Fruit fly (Drosophila melanogaster) whole organism, embryonic: Measurements from ENCODE around the gene ArfGAP1.
A peak's percentile ranks its signal among the peaks of the same experiment; 100 is the strongest.

ENCODE experiments used
- CG10654 ChIP-seq: fragments of 200-800 bp; sonication (Bioruptor generic); optimal IDR thresholded peaks from 2 replicates; lab custom pipeline; 2016; ENCODE audit warnings: missing biosample characterization, missing genetic modification characterization
- CG11723 ChIP-seq: fragments of 200-800 bp; sonication (Bioruptor generic); optimal IDR thresholded peaks from 2 replicates; lab custom pipeline; 2017; ENCODE audit warnings: missing biosample characterization, mild to moderate bottlenecking, missing genetic modification characterization
- CG12769 ChIP-seq: fragments of 200-800 bp; sonication (Bioruptor generic); optimal IDR thresholded peaks from 2 replicates; lab custom pipeline; 2019; ENCODE audit warnings: missing biosample characterization, mild to moderate bottlenecking, missing genetic modification characterization, moderate library complexity
- CG13123 ChIP-seq: fragments of 200-800 bp; sonication (Bioruptor generic); optimal IDR thresholded peaks from 2 replicates; lab custom pipeline; 2016; ENCODE audit warnings: missing biosample characterization, missing genetic modification characterization
- CG13424 ChIP-seq: fragments of 200-800 bp; sonication (Bioruptor generic); optimal IDR thresholded peaks from 2 replicates; lab custom pipeline; 2019; ENCODE audit warnings: missing biosample characterization, mild to moderate bottlenecking, missing genetic modification characterization, moderate library complexity
- CG13894 ChIP-seq: fragments of 200-800 bp; sonication (Bioruptor generic); optimal IDR thresholded peaks from 3 replicates; lab custom pipeline; 2018; ENCODE audit warnings: missing biosample characterization, mild to moderate bottlenecking, missing genetic modification characterization, moderate library complexity
- CG14667 ChIP-seq: fragments of 200-800 bp; sonication (Bioruptor generic); IDR thresholded peaks from 2 replicates; pipeline ENCODE4 v1.3.6; 2022; ENCODE audit warnings: missing biosample characterization, missing genetic modification characterization
- CG16779 ChIP-seq: fragments of 200-800 bp; sonication (Bioruptor generic); IDR thresholded peaks from 2 replicates; pipeline ENCODE4 v1.3.6; 2022; ENCODE audit warnings: missing biosample characterization, missing genetic modification characterization
- CG16813 ChIP-seq: fragments of 200-800 bp; sonication (Bioruptor generic); IDR thresholded peaks from 3 replicates; pipeline ENCODE4 v1.3.6; 2022; ENCODE audit warnings: missing biosample characterization, missing genetic modification characterization; ENCODE audit not compliant: partially characterized antibody
- CG17361 ChIP-seq: fragments of 200-800 bp; sonication (Bioruptor generic); IDR thresholded peaks from 3 replicates; pipeline ENCODE4 v1.3.6; 2022; ENCODE audit warnings: missing biosample characterization, missing genetic modification characterization
- CG18619 ChIP-seq: fragments of 200-800 bp; sonication (Bioruptor generic); optimal IDR thresholded peaks from 3 replicates; lab custom pipeline; 2017; ENCODE audit warnings: missing biosample characterization, mild to moderate bottlenecking, missing genetic modification characterization
- CG2875 ChIP-seq: fragments of 200-800 bp; sonication (Bioruptor generic); optimal IDR thresholded peaks from 2 replicates; lab custom pipeline; 2017; ENCODE audit warnings: missing biosample characterization, mild to moderate bottlenecking, missing genetic modification characterization, missing genetic modification reagents
- CG30020 ChIP-seq: fragments of 200-800 bp; optimal IDR thresholded peaks from 2 replicates; lab custom pipeline; 2019; ENCODE audit warnings: missing biosample characterization, mild to moderate bottlenecking, missing genetic modification characterization, moderate library complexity
- CG30431 ChIP-seq: fragments of 200-800 bp; sonication (Bioruptor generic); optimal IDR thresholded peaks from 2 replicates; lab custom pipeline; 2017; ENCODE audit warnings: missing biosample characterization, missing genetic modification characterization
- CG31365 ChIP-seq: fragments of 200-800 bp; sonication (Bioruptor generic); optimal IDR thresholded peaks from 2 replicates; lab custom pipeline; 2018; ENCODE audit warnings: missing biosample characterization, mild to moderate bottlenecking, missing genetic modification characterization
- CG3838 ChIP-seq: fragments of 200-800 bp; sonication (Bioruptor generic); optimal IDR thresholded peaks from 3 replicates; lab custom pipeline; 2016; ENCODE audit warnings: missing biosample characterization, missing genetic modification characterization
- CG4404 ChIP-seq: fragments of 200-800 bp; sonication (Bioruptor generic); IDR thresholded peaks from 2 replicates; pipeline ENCODE4 v1.3.6; 2022; ENCODE audit warnings: missing biosample characterization, missing genetic modification characterization
- CG6765 ChIP-seq: fragments of 200-800 bp; sonication (Bioruptor generic); optimal IDR thresholded peaks from 3 replicates; lab custom pipeline; 2017; ENCODE audit warnings: missing biosample characterization, mild to moderate bottlenecking, missing genetic modification characterization
- CG7928 ChIP-seq: fragments of 200-800 bp; sonication (Bioruptor generic); optimal IDR thresholded peaks from 2 replicates; lab custom pipeline; 2017; ENCODE audit warnings: missing biosample characterization, mild to moderate bottlenecking, missing genetic modification characterization
- CG8924 ChIP-seq: fragments of 200-800 bp; optimal IDR thresholded peaks from 3 replicates; lab custom pipeline; 2019; ENCODE audit warnings: missing biosample characterization, mild to moderate bottlenecking, missing genetic modification characterization, moderate library complexity
- CkIIα-i1 ChIP-seq: fragments of 200-800 bp; sonication (Bioruptor generic); IDR thresholded peaks from 2 replicates; pipeline ENCODE4 v1.3.6; 2022; ENCODE audit warnings: missing biosample characterization, missing genetic modification characterization
- D19A ChIP-seq: fragments of 200-800 bp; optimal IDR thresholded peaks from 3 replicates; lab custom pipeline; 2019; ENCODE audit warnings: missing biosample characterization, mild to moderate bottlenecking, missing genetic modification characterization, moderate library complexity
- Drgx ChIP-seq: fragments of 200-800 bp; sonication (Bioruptor generic); IDR thresholded peaks from 2 replicates; pipeline ENCODE4 v1.3.6; 2022; ENCODE audit warnings: missing biosample characterization, missing genetic modification characterization
- Hey ChIP-seq: fragments of 200-800 bp; sonication (Bioruptor generic); optimal IDR thresholded peaks from 3 replicates; lab custom pipeline; 2018; ENCODE audit warnings: missing biosample characterization, mild to moderate bottlenecking, missing genetic modification characterization
- Hsf ChIP-seq: fragments of 200-800 bp; sonication (Bioruptor generic); optimal IDR thresholded peaks from 3 replicates; lab custom pipeline; 2016; ENCODE audit warnings: missing biosample characterization, missing genetic modification characterization
- Neu2 ChIP-seq: fragments of 200-800 bp; sonication (Bioruptor generic); optimal IDR thresholded peaks from 3 replicates; lab custom pipeline; 2016; ENCODE audit warnings: missing biosample characterization, missing genetic modification characterization, borderline replicate concordance
- Nf-YC ChIP-seq: fragments of 200-800 bp; optimal IDR thresholded peaks from 3 replicates; lab custom pipeline; 2019; ENCODE audit warnings: missing biosample characterization, mild to moderate bottlenecking, missing genetic modification characterization, moderate library complexity
- TFAM ChIP-seq: fragments of 200-800 bp; sonication (Bioruptor generic); optimal IDR thresholded peaks from 2 replicates; lab custom pipeline; 2017; ENCODE audit warnings: missing biosample characterization, missing genetic modification characterization, inconsistent platforms
- Vsx1 ChIP-seq: fragments of 200-800 bp; sonication (Bioruptor generic); optimal IDR thresholded peaks from 2 replicates; lab custom pipeline; 2017; ENCODE audit warnings: missing biosample characterization, mild to moderate bottlenecking, missing genetic modification characterization, missing genetic modification reagents
- ara ChIP-seq: fragments of 200-800 bp; sonication (Bioruptor generic); IDR thresholded peaks from 2 replicates; pipeline ENCODE4 v1.3.6; 2022; ENCODE audit warnings: missing biosample characterization, missing genetic modification characterization
- crc ChIP-seq: fragments of 200-800 bp; sonication (Bioruptor generic); optimal IDR thresholded peaks from 2 replicates; lab custom pipeline; 2016; ENCODE audit warnings: missing biosample characterization, missing genetic modification characterization
- dpn ChIP-seq, 2 experiments: fragments of 200-800 bp; sonication (Bioruptor generic); optimal IDR thresholded peaks; 3 replicates each; lab custom pipeline; 2016; ENCODE audit warnings: missing biosample characterization in 2 of 2, missing genetic modification characterization in 2 of 2
- gsb-n ChIP-seq: fragments of 200-800 bp; sonication (Bioruptor generic); optimal IDR thresholded peaks from 3 replicates; lab custom pipeline; 2018; ENCODE audit warnings: missing biosample characterization, mild to moderate bottlenecking, missing genetic modification characterization
- h ChIP-seq: fragments of >200 bp; optimal IDR thresholded peaks from 2 replicates; lab custom pipeline; 2017
- insv ChIP-seq, 2 experiments: fragments of 200-800 bp; sonication (Bioruptor generic); optimal IDR thresholded peaks; 3 replicates each; lab custom pipeline; 2016 to 2018; ENCODE audit warnings: missing biosample characterization in 2 of 2, missing genetic modification characterization in 2 of 2
- jumu ChIP-seq: fragments of 200-800 bp; sonication (Bioruptor generic); optimal IDR thresholded peaks from 3 replicates; lab custom pipeline; 2016; ENCODE audit warnings: missing biosample characterization, missing genetic modification characterization
- maf-S ChIP-seq: fragments of 200-800 bp; sonication (Bioruptor generic); optimal IDR thresholded peaks from 2 replicates; lab custom pipeline; 2016; ENCODE audit warnings: missing biosample characterization, missing genetic modification characterization
- mld ChIP-seq: fragments of 200-800 bp; sonication (Bioruptor generic); IDR thresholded peaks from 3 replicates; pipeline ENCODE4 v1.3.6; 2022; ENCODE audit warnings: missing biosample characterization, missing genetic modification characterization; ENCODE audit not compliant: partially characterized antibody
- nau ChIP-seq: fragments of 200-800 bp; sonication (Bioruptor generic); optimal IDR thresholded peaks from 3 replicates; lab custom pipeline; 2017; ENCODE audit warnings: missing biosample characterization, mild to moderate bottlenecking, missing genetic modification characterization, missing genetic modification reagents
- org-1 ChIP-seq: fragments of 200-800 bp; sonication (Bioruptor generic); optimal IDR thresholded peaks from 2 replicates; lab custom pipeline; 2017; ENCODE audit warnings: missing biosample characterization, missing genetic modification characterization
- peb ChIP-seq: fragments of 200-800 bp; sonication (Bioruptor generic); IDR thresholded peaks from 2 replicates; pipeline ENCODE4 v1.3.6; 2022; ENCODE audit warnings: missing biosample characterization, missing genetic modification characterization
- prd ChIP-seq, 3 experiments: fragments of >200 bp in 2 of 3; fragments of 200-800 bp in 1 of 3; sonication (Bioruptor generic) in 1 of 3; optimal IDR thresholded peaks in 2 of 3; IDR thresholded peaks in 1 of 3; 2 replicates in 2 of 3; 3 replicates in 1 of 3; pipeline versions ENCODE4 v1.3.6 to Lab custom; 2017 to 2022; ENCODE audit warnings: missing biosample characterization in 1 of 3, missing genetic modification characterization in 1 of 3
- sens-2 ChIP-seq: fragments of 200-800 bp; sonication (Bioruptor generic); IDR thresholded peaks from 2 replicates; pipeline ENCODE4 v1.3.6; 2022; ENCODE audit warnings: missing biosample characterization, missing genetic modification characterization
- sob ChIP-seq: fragments of 200-800 bp; sonication (Bioruptor generic); IDR thresholded peaks from 2 replicates; pipeline ENCODE4 v1.3.6; 2022; ENCODE audit warnings: missing biosample characterization, missing genetic modification characterization
- tin ChIP-seq: fragments of 200-800 bp; sonication (Bioruptor generic); optimal IDR thresholded peaks from 3 replicates; lab custom pipeline; 2016; ENCODE audit warnings: missing biosample characterization, missing genetic modification characterization
- tio ChIP-seq: fragments of 200-800 bp; sonication (Bioruptor generic); optimal IDR thresholded peaks from 2 replicates; lab custom pipeline; 2017; ENCODE audit warnings: missing biosample characterization, missing genetic modification characterization, inconsistent platforms
- tna ChIP-seq: fragments of 200-800 bp; sonication (Bioruptor generic); IDR thresholded peaks from 2 replicates; pipeline ENCODE4 v1.3.6; 2022; ENCODE audit warnings: missing biosample characterization, missing genetic modification characterization; ENCODE audit not compliant: partially characterized antibody
- tup ChIP-seq: fragments of 200-800 bp; sonication (Bioruptor generic); optimal IDR thresholded peaks from 2 replicates; lab custom pipeline; 2016; ENCODE audit warnings: missing biosample characterization, mild to moderate bottlenecking, missing genetic modification characterization, moderate library complexity
- zen2 ChIP-seq: fragments of 200-800 bp; sonication (Bioruptor generic); IDR thresholded peaks from 3 replicates; pipeline ENCODE4 v1.3.6; 2022; ENCODE audit warnings: missing biosample characterization, missing genetic modification characterization; ENCODE audit not compliant: partially characterized antibody

Gene ArfGAP1

dm6 chr3L:12406999-12407632 lies 10.3 kb downstream of the ArfGAP1 start (continued):
- TF ChIP-seq CG31365 (tag; lab: Kevin White, UChicago), result peak; percentile 88
- TF ChIP-seq CG7928 (GFP tag; lab: Kevin White, UChicago), result peak; percentile 71
- peak; percentile 24 for TF ChIP-seq CG30431 (GFP tag; lab: Kevin White, UChicago)
- TF ChIP-seq CG13424, result peak; percentile 75
- peak; percentile 75 for TF ChIP-seq Hsf (GFP tag; lab: Kevin White, UChicago)
- TF ChIP-seq sob (GFP tag; lab: Robert Waterston, UW), result peak; percentile 95
- TF ChIP-seq h (lab: Kevin White, UChicago), result no peak
- peak; percentile 92 for TF ChIP-seq tup (GFP tag; lab: Kevin White, UChicago)
- TF ChIP-seq prd (optimal IDR thresholded peaks at IDR 0.05; lab: Kevin White, UChicago), result no peak
- TF ChIP-seq prd (GFP tag; IDR thresholded peaks at IDR 0.05; lab: Robert Waterston, UW), result peak; percentile 67; the same call in 2 of the 3 replicates
- peak; percentile 96 for TF ChIP-seq CG12769 (tag; lab: Kevin White, UChicago)
- peak; percentile 91 for TF ChIP-seq maf-S
- peak; percentile 89 for TF ChIP-seq CG18619 (GFP tag; lab: Kevin White, UChicago)
- TF ChIP-seq CG17361 (GFP tag; lab: Robert Waterston, UW), result no peak; the same call in 2 of the 3 replicates
- peak; percentile 78 for TF ChIP-seq sens-2
- TF ChIP-seq org-1 (GFP tag; lab: Kevin White, UChicago), result peak; percentile 90
- TF ChIP-seq zen2, result 0 out of 3 replicates have a peak, but pooled peaks have one; percentile 16
- no peak for TF ChIP-seq tna (GFP tag; lab: Robert Waterston, UW)
- TF ChIP-seq D19A (tag; lab: Kevin White, UChicago), result peak; percentile 52
- TF ChIP-seq CG13123, result peak; percentile 95
- peak; percentile 81 for TF ChIP-seq jumu (GFP tag; lab: Kevin White, UChicago)
- peak; percentile 86 for TF ChIP-seq CG10654 (GFP tag; lab: Kevin White, UChicago)
- TF ChIP-seq dpn (GFP tag; optimal IDR thresholded peaks at IDR 0.05; lab: Kevin White, UChicago), result peak; percentile 75 to 91
- peak; percentile 84 for TF ChIP-seq CG11723 (GFP tag; lab: Kevin White, UChicago)
- peak; percentile 71 for TF ChIP-seq Nf-YC (tag; lab: Kevin White, UChicago)
- TF ChIP-seq nau (GFP tag; lab: Kevin White, UChicago), result peak; percentile 97
- peak; percentile 81 for TF ChIP-seq ara (GFP tag; lab: Robert Waterston, UW)
- TF ChIP-seq gsb-n (tag; lab: Kevin White, UChicago), result peak; percentile 58
- peak; percentile 93 for TF ChIP-seq CG13894 (tag; lab: Kevin White, UChicago)
- peak; percentile 55 for TF ChIP-seq tin (GFP tag; lab: Kevin White, UChicago)
- TF ChIP-seq CG30020 (tag; lab: Kevin White, UChicago), result no peak
- peak; percentile 89 for TF ChIP-seq CG2875
- no peak for TF ChIP-seq CG4404 (GFP tag; lab: Robert Waterston, UW)
- TF ChIP-seq CkIIα-i1 (GFP tag; lab: Robert Waterston, UW), result peak; percentile 94
- TF ChIP-seq Vsx1 (GFP tag; lab: Kevin White, UChicago), result peak; percentile 92
- peak; percentile 48 to 78 for TF ChIP-seq insv (GFP tag; optimal IDR thresholded peaks at IDR 0.05; lab: Kevin White, UChicago)
- TF ChIP-seq crc, result peak; percentile 81
- TF ChIP-seq CG14667 (GFP tag; lab: Robert Waterston, UW), result peak; percentile 54; the same call in 1 of the 2 replicates
- TF ChIP-seq Hey (tag; lab: Kevin White, UChicago), result peak; percentile 94
- peak; percentile 61 for TF ChIP-seq Drgx (GFP tag; lab: Robert Waterston, UW)
- peak; percentile 72 for TF ChIP-seq CG8924 (tag; lab: Kevin White, UChicago)
- TF ChIP-seq tio (GFP tag; lab: Kevin White, UChicago), result peak; percentile 79
- TF ChIP-seq CG16779 (GFP tag; lab: Robert Waterston, UW), result peak; percentile 92
- TF ChIP-seq CG6765 (GFP tag; lab: Kevin White, UChicago), result peak; percentile 93
- TF ChIP-seq mld (GFP tag; lab: Robert Waterston, UW), result no peak
- no peak for TF ChIP-seq Neu2 (GFP tag; lab: Kevin White, UChicago)
- TF ChIP-seq CG3838 (GFP tag; lab: Kevin White, UChicago), result peak; percentile 92
- no peak for TF ChIP-seq CG16813 (GFP tag; lab: Robert Waterston, UW)
- no peak for TF ChIP-seq TFAM
- TF ChIP-seq peb, result peak; percentile 52; the same call in 1 of the 2 replicates
